Fruit fly (Drosophila melanogaster) whole organism, embryonic: ENCODE data around the gene Coq7.

Experiments used
- Ada2b ChIP-seq: fragments of 200-800 bp; sonication (Bioruptor generic); IDR thresholded peaks from 2 replicates; pipeline ENCODE4 v1.3.6; 2022; ENCODE audit warnings: missing biosample characterization, missing genetic modification characterization
- Bdp1 ChIP-seq: fragments of 200-800 bp; sonication (Bioruptor generic); optimal IDR thresholded peaks from 3 replicates; lab custom pipeline; 2016; ENCODE audit warnings: missing biosample characterization, missing genetic modification characterization
- Blimp-1 ChIP-seq: fragments of 200-800 bp; sonication (Bioruptor generic); optimal IDR thresholded peaks from 3 replicates; lab custom pipeline; 2018; ENCODE audit warnings: missing biosample characterization, missing genetic modification characterization, mild to moderate bottlenecking, moderate library complexity, missing genetic modification reagents
- CG11456 ChIP-seq: fragments of 200-800 bp; sonication (Bioruptor generic); IDR thresholded peaks from 3 replicates; pipeline ENCODE4 v1.3.6; 2022; ENCODE audit warnings: missing biosample characterization, missing genetic modification characterization
- CG12299 ChIP-seq: fragments of 200-800 bp; sonication (Bioruptor generic); optimal IDR thresholded peaks from 2 replicates; lab custom pipeline; 2018; ENCODE audit warnings: missing biosample characterization, mild to moderate bottlenecking, missing genetic modification characterization
- CG13624 ChIP-seq: fragments of 200-800 bp; sonication (Bioruptor generic); optimal IDR thresholded peaks from 2 replicates; lab custom pipeline; 2016; ENCODE audit warnings: missing biosample characterization, missing genetic modification characterization
- CG13775 ChIP-seq: fragments of 200-800 bp; sonication (Bioruptor generic); optimal IDR thresholded peaks from 3 replicates; lab custom pipeline; 2017; ENCODE audit warnings: missing biosample characterization, mild to moderate bottlenecking, missing genetic modification characterization
- CG14860 ChIP-seq: fragments of 200-800 bp; sonication (Bioruptor generic); IDR thresholded peaks from 3 replicates; pipeline ENCODE4 v1.3.6; 2022; ENCODE audit warnings: missing biosample characterization, missing genetic modification characterization; ENCODE audit not compliant: partially characterized antibody
- CG15073 ChIP-seq: fragments of 200-800 bp; sonication (Bioruptor generic); optimal IDR thresholded peaks from 2 replicates; lab custom pipeline; 2016; ENCODE audit warnings: missing biosample characterization, missing genetic modification characterization
- CG1529 ChIP-seq: fragments of 200-800 bp; sonication (Bioruptor generic); optimal IDR thresholded peaks from 3 replicates; lab custom pipeline; 2018; ENCODE audit warnings: missing biosample characterization, missing genetic modification characterization
- CG15479 ChIP-seq: fragments of 200-800 bp; sonication (Bioruptor generic); optimal IDR thresholded peaks from 3 replicates; lab custom pipeline; 2019; ENCODE audit warnings: missing biosample characterization, mild to moderate bottlenecking, missing genetic modification characterization, moderate library complexity
- CG16815 ChIP-seq: fragments of 200-800 bp; sonication (Bioruptor generic); optimal IDR thresholded peaks from 3 replicates; lab custom pipeline; 2017; ENCODE audit warnings: missing biosample characterization, mild to moderate bottlenecking, missing genetic modification characterization
- CG17612 ChIP-seq: fragments of 200-800 bp; sonication (Bioruptor generic); IDR thresholded peaks from 2 replicates; pipeline ENCODE4 v1.3.6; 2022; ENCODE audit warnings: missing biosample characterization, missing genetic modification characterization
- CG2712 ChIP-seq: fragments of 200-800 bp; optimal IDR thresholded peaks from 3 replicates; lab custom pipeline; 2019; ENCODE audit warnings: missing biosample characterization, mild to moderate bottlenecking, missing genetic modification characterization, moderate library complexity
- CG30403 ChIP-seq: fragments of 200-800 bp; sonication (Bioruptor generic); optimal IDR thresholded peaks from 3 replicates; lab custom pipeline; 2016; ENCODE audit warnings: missing biosample characterization, missing genetic modification characterization
- CG31365 ChIP-seq: fragments of 200-800 bp; sonication (Bioruptor generic); optimal IDR thresholded peaks from 2 replicates; lab custom pipeline; 2018; ENCODE audit warnings: missing biosample characterization, mild to moderate bottlenecking, missing genetic modification characterization
- CG3847 ChIP-seq: fragments of 200-800 bp; sonication (Bioruptor generic); IDR thresholded peaks from 2 replicates; pipeline ENCODE4 v1.3.6; 2022; ENCODE audit warnings: missing biosample characterization, missing genetic modification characterization
- CG8089 ChIP-seq: fragments of 200-800 bp; sonication (Bioruptor generic); optimal IDR thresholded peaks from 3 replicates; lab custom pipeline; 2016; ENCODE audit warnings: missing biosample characterization, missing genetic modification characterization
- CG9797 ChIP-seq: fragments of 200-800 bp; sonication (Bioruptor generic); optimal IDR thresholded peaks from 3 replicates; lab custom pipeline; 2018; ENCODE audit warnings: missing biosample characterization, mild to moderate bottlenecking, missing genetic modification characterization
- CG9817 ChIP-seq: fragments of 200-800 bp; sonication (Bioruptor generic); optimal IDR thresholded peaks from 2 replicates; lab custom pipeline; 2018; ENCODE audit warnings: missing biosample characterization, mild to moderate bottlenecking, missing genetic modification characterization, moderate library complexity
- D ChIP-seq, 2 experiments: fragments of 200-800 bp in 1 of 2; fragments of >200 bp in 1 of 2; sonication (Bioruptor generic) in 1 of 2; optimal IDR thresholded peaks; 2 replicates in 1 of 2; 3 replicates in 1 of 2; lab custom pipeline; 2017; ENCODE audit warnings: mild to moderate bottlenecking in 1 of 2, missing biosample characterization in 1 of 2, missing genetic modification characterization in 1 of 2, missing genetic modification reagents in 1 of 2
- Dfd ChIP-seq, 2 experiments: fragments of >200 bp; optimal IDR thresholded peaks; 2 replicates each; lab custom pipeline; 2017; ENCODE audit warnings: missing biosample characterization in 2 of 2, missing genetic modification characterization in 2 of 2
- Ets97D ChIP-seq: fragments of 200-800 bp; sonication (Bioruptor generic); optimal IDR thresholded peaks from 3 replicates; lab custom pipeline; 2016; ENCODE audit warnings: missing biosample characterization, missing genetic modification characterization
- HmgZ ChIP-seq: fragments of 200-800 bp; sonication (Bioruptor generic); optimal IDR thresholded peaks from 2 replicates; lab custom pipeline; 2018; ENCODE audit warnings: missing biosample characterization, mild to moderate bottlenecking, missing genetic modification characterization
- Meics ChIP-seq: fragments of 200-800 bp; sonication (Bioruptor generic); optimal IDR thresholded peaks from 2 replicates; lab custom pipeline; 2017; ENCODE audit warnings: missing biosample characterization, mild to moderate bottlenecking, missing genetic modification characterization
- NfI ChIP-seq: fragments of 200-800 bp; sonication (Bioruptor generic); optimal IDR thresholded peaks from 3 replicates; lab custom pipeline; 2018; ENCODE audit warnings: missing biosample characterization, mild to moderate bottlenecking, missing genetic modification characterization, moderate library complexity
- Oli ChIP-seq: fragments of 200-800 bp; sonication (Bioruptor generic); optimal IDR thresholded peaks from 2 replicates; lab custom pipeline; 2018; ENCODE audit warnings: missing biosample characterization, mild to moderate bottlenecking, missing genetic modification characterization, moderate library complexity
- PHDP ChIP-seq: fragments of 200-800 bp; sonication (Bioruptor generic); optimal IDR thresholded peaks from 3 replicates; lab custom pipeline; 2018; ENCODE audit warnings: missing biosample characterization, mild to moderate bottlenecking, missing genetic modification characterization, moderate library complexity
- Spps ChIP-seq: fragments of 200-800 bp; sonication (Bioruptor generic); optimal IDR thresholded peaks from 2 replicates; lab custom pipeline; 2018; ENCODE audit warnings: missing biosample characterization, mild to moderate bottlenecking, missing genetic modification characterization
- Ssrp ChIP-seq: fragments of 200-800 bp; sonication (Bioruptor generic); optimal IDR thresholded peaks from 2 replicates; lab custom pipeline; 2018; ENCODE audit warnings: missing biosample characterization, mild to moderate bottlenecking, missing genetic modification characterization, moderate library complexity
- ase ChIP-seq: fragments of 200-800 bp; sonication (Bioruptor generic); IDR thresholded peaks from 3 replicates; pipeline ENCODE4 v1.3.6; 2022; ENCODE audit warnings: missing biosample characterization, missing genetic modification characterization
- dpn ChIP-seq, 2 experiments: fragments of 200-800 bp; sonication (Bioruptor generic); optimal IDR thresholded peaks; 3 replicates each; lab custom pipeline; 2016; ENCODE audit warnings: missing biosample characterization in 2 of 2, missing genetic modification characterization in 2 of 2
- fd64A ChIP-seq: fragments of 200-800 bp; sonication (Bioruptor generic); optimal IDR thresholded peaks from 3 replicates; lab custom pipeline; 2018; ENCODE audit warnings: missing biosample characterization, mild to moderate bottlenecking, missing genetic modification characterization
- ftz-f1 ChIP-seq: fragments of 200-800 bp; sonication (Bioruptor generic); optimal IDR thresholded peaks from 2 replicates; lab custom pipeline; 2016; ENCODE audit warnings: missing biosample characterization, missing genetic modification characterization
- her ChIP-seq: fragments of 200-800 bp; sonication (Bioruptor generic); optimal IDR thresholded peaks from 2 replicates; lab custom pipeline; 2016; ENCODE audit warnings: missing biosample characterization, missing genetic modification characterization
- jigr1 ChIP-seq: fragments of 200-800 bp; sonication (Bioruptor generic); IDR thresholded peaks from 3 replicates; pipeline ENCODE4 v1.3.6; 2022; ENCODE audit warnings: missing biosample characterization, missing genetic modification characterization
- mirr ChIP-seq: fragments of 200-800 bp; sonication (Bioruptor generic); optimal IDR thresholded peaks from 3 replicates; lab custom pipeline; 2018; ENCODE audit warnings: missing biosample characterization, mild to moderate bottlenecking, missing genetic modification characterization
- nom ChIP-seq: fragments of 200-800 bp; sonication (Bioruptor generic); optimal IDR thresholded peaks from 2 replicates; lab custom pipeline; 2017; ENCODE audit warnings: missing biosample characterization, missing genetic modification characterization, mild to moderate bottlenecking, moderate library complexity, missing genetic modification reagents
- odd ChIP-seq: fragments of 200-800 bp; sonication (Bioruptor generic); optimal IDR thresholded peaks from 2 replicates; lab custom pipeline; 2017; ENCODE audit warnings: missing biosample characterization, mild to moderate bottlenecking, missing genetic modification characterization
- pan ChIP-seq, 4 experiments: fragments of >200 bp in 3 of 4; fragments of 200-800 bp in 1 of 4; sonication (Bioruptor generic) in 1 of 4; optimal IDR thresholded peaks in 3 of 4; IDR thresholded peaks in 1 of 4; 2 replicates each; pipeline versions ENCODE4 v1.3.6 to Lab custom; 2017 to 2022; ENCODE audit warnings: missing biosample characterization in 2 of 4, missing genetic modification characterization in 2 of 4, mixed read lengths in 1 of 4
- pum ChIP-seq: fragments of 200-800 bp; sonication (Bioruptor generic); optimal IDR thresholded peaks from 2 replicates; lab custom pipeline; 2016; ENCODE audit warnings: missing biosample characterization, missing genetic modification characterization
- ro ChIP-seq: fragments of 200-800 bp; sonication (Bioruptor generic); IDR thresholded peaks from 2 replicates; pipeline ENCODE4 v1.3.6; 2022; ENCODE audit warnings: missing biosample characterization, missing genetic modification characterization
- salm ChIP-seq: fragments of 200-800 bp; sonication (Bioruptor generic); optimal IDR thresholded peaks from 2 replicates; lab custom pipeline; 2018; ENCODE audit warnings: missing biosample characterization, mild to moderate bottlenecking, missing genetic modification characterization
- schlank ChIP-seq: fragments of 200-800 bp; sonication (Bioruptor generic); optimal IDR thresholded peaks from 2 replicates; lab custom pipeline; 2018; ENCODE audit warnings: missing biosample characterization, mild to moderate bottlenecking, missing genetic modification characterization
- sens ChIP-seq: fragments of 200-800 bp; sonication (Bioruptor generic); peaks from one replicate; lab custom pipeline; 2016; ENCODE audit warnings: missing biosample characterization, missing genetic modification characterization
- slbo ChIP-seq: fragments of 200-800 bp; sonication (Bioruptor generic); IDR thresholded peaks from 2 replicates; pipeline ENCODE4 v1.3.6; 2022; ENCODE audit warnings: missing biosample characterization, missing genetic modification characterization
- toy ChIP-seq: fragments of 200-800 bp; sonication (Bioruptor generic); IDR thresholded peaks from 2 replicates; pipeline ENCODE4 v1.3.6; 2022; ENCODE audit warnings: missing biosample characterization, missing genetic modification characterization
- yki ChIP-seq: fragments of >200 bp; optimal IDR thresholded peaks from 3 replicates; lab custom pipeline; 2018
- zf30C ChIP-seq: fragments of 200-800 bp; sonication (Bioruptor generic); optimal IDR thresholded peaks from 3 replicates; lab custom pipeline; 2018; ENCODE audit warnings: missing biosample characterization, mild to moderate bottlenecking, missing genetic modification characterization

Gene Coq7

dm6 chrX:6795987-6796691 is 25.1 kb downstream of the Coq7 start (continued):
- peak; percentile 33 for TF ChIP-seq CG30403 (GFP tag; lab: Kevin White, UChicago)
- no peak for TF ChIP-seq fd64A
- no peak for TF ChIP-seq jigr1 (GFP tag; lab: Robert Waterston, UW)
- no peak for TF ChIP-seq CG15479 (GFP tag; lab: Kevin White, UChicago)
- no peak for TF ChIP-seq ftz-f1
- TF ChIP-seq CG17612 (GFP tag; lab: Robert Waterston, UW) = no peak
- TF ChIP-seq toy = no peak
- no peak for TF ChIP-seq zf30C (GFP tag; lab: Kevin White, UChicago)
- no peak for TF ChIP-seq CG14860 (GFP tag; lab: Robert Waterston, UW)
- TF ChIP-seq nom (GFP tag; lab: Kevin White, UChicago) = no peak
- no peak for TF ChIP-seq Dfd (GFP tag; optimal IDR thresholded peaks at IDR 0.05; lab: Kevin White, UChicago)
- no peak for TF ChIP-seq D (optimal IDR thresholded peaks at IDR 0.05; lab: Kevin White, UChicago)
- TF ChIP-seq D (GFP tag; optimal IDR thresholded peaks at IDR 0.05; lab: Kevin White, UChicago) = no peak
- TF ChIP-seq odd = no peak
- TF ChIP-seq her = no peak
- peak; percentile 8 for TF ChIP-seq Meics (GFP tag; lab: Kevin White, UChicago)
- TF ChIP-seq Blimp-1 (GFP tag; lab: Kevin White, UChicago) = no peak
- TF ChIP-seq ase = no peak
- no peak for TF ChIP-seq CG3847 (GFP tag; lab: Robert Waterston, UW)
- no peak for TF ChIP-seq ro (GFP tag; lab: Robert Waterston, UW)
- no peak for TF ChIP-seq pum
- TF ChIP-seq CG31365 (tag; lab: Kevin White, UChicago) = no peak
- TF ChIP-seq CG9817 (tag; lab: Kevin White, UChicago) = peak; percentile 0
- TF ChIP-seq CG12299 = no peak
- peak; percentile 43 for TF ChIP-seq CG13624 (GFP tag; lab: Kevin White, UChicago)
- no peak for TF ChIP-seq schlank (tag; lab: Kevin White, UChicago)
- no peak for TF ChIP-seq HmgZ (tag; lab: Kevin White, UChicago)
- TF ChIP-seq PHDP = peak; percentile 33
- TF ChIP-seq CG13775 (GFP tag; lab: Kevin White, UChicago) = peak; percentile 18
- TF ChIP-seq CG15073 (GFP tag; lab: Kevin White, UChicago) = no peak
- TF ChIP-seq Ets97D (GFP tag; lab: Kevin White, UChicago) = no peak
- TF ChIP-seq dpn (GFP tag; optimal IDR thresholded peaks at IDR 0.05; lab: Kevin White, UChicago) = peak; percentile 7 to 46
- TF ChIP-seq CG8089 (GFP tag; lab: Kevin White, UChicago) = no peak
- TF ChIP-seq NfI (GFP tag; lab: Kevin White, UChicago) = peak; percentile 41
- peak; percentile 28; the same call in 1 of the 2 replicates for TF ChIP-seq slbo
- no peak for TF ChIP-seq Bdp1
- TF ChIP-seq sens = peak; percentile 70
- peak; percentile 19 for TF ChIP-seq Oli (tag; lab: Kevin White, UChicago)
- peak; percentile 51; the same call in 1 of the 3 replicates for TF ChIP-seq CG11456 (GFP tag; lab: Robert Waterston, UW)
- TF ChIP-seq Spps (tag; lab: Kevin White, UChicago) = no peak
- TF ChIP-seq pan (optimal IDR thresholded peaks at IDR 0.05; lab: Kevin White, UChicago) = no peak
- TF ChIP-seq pan (GFP tag; optimal IDR thresholded peaks at IDR 0.05 in 1 of 2, IDR thresholded peaks at IDR 0.05 in 1 of 2) = peak in 1 of 2 experiments; percentile 19
- no peak for TF ChIP-seq Ada2b
- no peak for TF ChIP-seq yki (lab: Kevin White, UChicago)
- TF ChIP-seq CG1529 (GFP tag; lab: Kevin White, UChicago) = no peak
- peak; percentile 4 for TF ChIP-seq Ssrp (tag; lab: Kevin White, UChicago)
- no peak for TF ChIP-seq CG2712 (tag; lab: Kevin White, UChicago)
- no peak for TF ChIP-seq CG16815 (GFP tag; lab: Kevin White, UChicago)
- no peak for TF ChIP-seq salm
- TF ChIP-seq mirr (GFP tag; lab: Kevin White, UChicago) = no peak
- no peak for TF ChIP-seq CG9797 (GFP tag; lab: Kevin White, UChicago)
